Worm (Caenorhabditis elegans) whole organism, late embryonic: ENCODE data around the gene Y47A7.2.

Experiments
- ama-1 ChIP-seq: fragments of 150-350 bp; optimal IDR thresholded peaks from 2 replicates; lab custom pipeline; 2014
- ceh-22 ChIP-seq: sonication (generic microtip); optimal IDR thresholded peaks from 2 replicates; lab custom pipeline; 2017; ENCODE audit warnings: missing biosample characterization, missing genetic modification characterization
- ceh-45 ChIP-seq: fragments of 200-800 bp; sonication (Bioruptor generic); IDR thresholded peaks from 2 replicates; pipeline ENCODE4 v1.3.6; 2022; ENCODE audit warnings: missing genetic modification reagents, missing genetic modification characterization, missing compliant biosample characterization
- elt-2 ChIP-seq: sonication (generic microtip); optimal IDR thresholded peaks from 2 replicates; lab custom pipeline; 2016; ENCODE audit warnings: missing genetic modification reagents, missing genetic modification characterization, missing compliant biosample characterization
- fax-1 ChIP-seq: sonication (generic microtip); optimal IDR thresholded peaks from 2 replicates; lab custom pipeline; 2016; ENCODE audit warnings: missing genotype, missing genetic modification characterization, missing compliant biosample characterization
- fkh-10 ChIP-seq: fragments of 150-350 bp; optimal IDR thresholded peaks from 2 replicates; lab custom pipeline; 2014; ENCODE audit warnings: missing biosample characterization, missing genetic modification reagents, missing genetic modification characterization
- hlh-6 ChIP-seq: sonication (generic microtip); optimal IDR thresholded peaks from 2 replicates; lab custom pipeline; 2016; ENCODE audit warnings: missing genotype, missing genetic modification characterization, missing compliant biosample characterization
- lim-6 ChIP-seq: sonication (generic microtip); optimal IDR thresholded peaks from 2 replicates; lab custom pipeline; 2016; ENCODE audit warnings: missing genetic modification characterization, missing compliant biosample characterization
- nfya-1 ChIP-seq: sonication (generic microtip); optimal IDR thresholded peaks from 2 replicates; lab custom pipeline; 2017; ENCODE audit warnings: missing genetic modification characterization, mild to moderate bottlenecking, missing compliant biosample characterization, antibody characterized with exemption, moderate library complexity
- pag-3 ChIP-seq: sonication (generic microtip); optimal IDR thresholded peaks from 2 replicates; lab custom pipeline; 2016; ENCODE audit warnings: missing compliant biosample characterization, missing genetic modification characterization, borderline replicate concordance
- pqm-1 ChIP-seq: sonication (generic microtip); optimal IDR thresholded peaks from 2 replicates; lab custom pipeline; 2016; ENCODE audit warnings: missing genetic modification characterization, missing compliant biosample characterization
- rnt-1 ChIP-seq: sonication (generic microtip); optimal IDR thresholded peaks from 2 replicates; lab custom pipeline; 2016; ENCODE audit warnings: missing genetic modification characterization, missing compliant biosample characterization

- TF ChIP-seq ceh-22 (tag; lab: Kevin White, UChicago) (no peak), lim-6 (tag; lab: Kevin White, UChicago) (no peak), fax-1 (no peak), pqm-1 (tag; lab: Kevin White, UChicago) (no peak), hlh-6 (tag; lab: Kevin White, UChicago) (no peak), nfya-1 (tag; lab: Kevin White, UChicago) (no peak), fkh-10 (GFP tag; lab: Kevin White, UChicago) (no peak), rnt-1 (no peak), pag-3 (tag; lab: Kevin White, UChicago) (no peak), ama-1 (lab: Kevin White, UChicago) (no peak), ceh-45 (GFP tag; lab: Robert Waterston, UW) (no peak), elt-2 (no peak)
Observed at ce11 chrV:5225660-5226059, 27.5 kb upstream of the Y47A7.2 start.
